Fruit fly (Drosophila melanogaster) whole organism, embryonic: ENCODE data around the gene Rab39.

ENCODE experiments used
- ATbp ChIP-seq: fragments of 200-800 bp; sonication (Bioruptor generic); optimal IDR thresholded peaks from 2 replicates; lab custom pipeline; 2017; ENCODE audit warnings: missing biosample characterization, mild to moderate bottlenecking, missing genetic modification characterization, missing genetic modification reagents
- C15 ChIP-seq: fragments of 200-800 bp; sonication (Bioruptor generic); IDR thresholded peaks from 3 replicates; pipeline ENCODE4 v1.3.6; 2022; ENCODE audit warnings: missing biosample characterization, missing genetic modification characterization
- CG10267 ChIP-seq: fragments of 200-800 bp; sonication (Bioruptor generic); optimal IDR thresholded peaks from 2 replicates; lab custom pipeline; 2018; ENCODE audit warnings: missing biosample characterization, mild to moderate bottlenecking, missing genetic modification characterization, moderate library complexity
- CG12219 ChIP-seq: fragments of 200-800 bp; sonication (Bioruptor generic); optimal IDR thresholded peaks from 3 replicates; lab custom pipeline; 2018; ENCODE audit warnings: missing biosample characterization, mild to moderate bottlenecking, missing genetic modification characterization
- CG13287 ChIP-seq: fragments of 200-800 bp; sonication (Bioruptor generic); IDR thresholded peaks from 2 replicates; pipeline ENCODE4 v1.3.6; 2022; ENCODE audit warnings: missing biosample characterization, missing genetic modification characterization; ENCODE audit not compliant: partially characterized antibody
- CG17359 ChIP-seq: fragments of 200-800 bp; sonication (Bioruptor generic); optimal IDR thresholded peaks from 3 replicates; lab custom pipeline; 2018; ENCODE audit warnings: missing biosample characterization, mild to moderate bottlenecking, missing genetic modification characterization, moderate library complexity
- CG18262 ChIP-seq: fragments of 200-800 bp; optimal IDR thresholded peaks from 3 replicates; lab custom pipeline; 2019; ENCODE audit warnings: missing biosample characterization, mild to moderate bottlenecking, missing genetic modification characterization, moderate library complexity
- CG2875 ChIP-seq: fragments of 200-800 bp; sonication (Bioruptor generic); optimal IDR thresholded peaks from 2 replicates; lab custom pipeline; 2017; ENCODE audit warnings: missing biosample characterization, mild to moderate bottlenecking, missing genetic modification characterization, missing genetic modification reagents
- CG2889 ChIP-seq: fragments of 200-800 bp; sonication (Bioruptor generic); IDR thresholded peaks from 3 replicates; pipeline ENCODE4 v1.3.6; 2022; ENCODE audit warnings: missing biosample characterization, missing genetic modification characterization
- CG31388 ChIP-seq: fragments of 200-800 bp; sonication (Bioruptor generic); optimal IDR thresholded peaks from 2 replicates; lab custom pipeline; 2016; ENCODE audit warnings: missing biosample characterization, missing genetic modification characterization
- CG33557 ChIP-seq: fragments of 200-800 bp; sonication (Bioruptor generic); optimal IDR thresholded peaks from 2 replicates; lab custom pipeline; 2019; ENCODE audit warnings: missing biosample characterization, mild to moderate bottlenecking, missing genetic modification characterization, moderate library complexity
- CG34224 ChIP-seq: fragments of 200-800 bp; sonication (Bioruptor generic); IDR thresholded peaks from 3 replicates; pipeline ENCODE4 v1.3.6; 2022; ENCODE audit warnings: missing biosample characterization, missing genetic modification characterization; ENCODE audit not compliant: partially characterized antibody
- CG34376 ChIP-seq: fragments of 200-800 bp; sonication (Bioruptor generic); optimal IDR thresholded peaks from 2 replicates; lab custom pipeline; 2018; ENCODE audit warnings: missing biosample characterization, mild to moderate bottlenecking, missing genetic modification characterization
- CG3995 ChIP-seq: fragments of 200-800 bp; sonication (Bioruptor generic); optimal IDR thresholded peaks from 3 replicates; lab custom pipeline; 2016; ENCODE audit warnings: missing biosample characterization, missing genetic modification characterization
- CG7786 ChIP-seq: fragments of 200-800 bp; sonication (Bioruptor generic); optimal IDR thresholded peaks from 2 replicates; lab custom pipeline; 2016; ENCODE audit warnings: missing biosample characterization, missing genetic modification characterization
- CG8944 ChIP-seq: fragments of 200-800 bp; sonication (Bioruptor generic); optimal IDR thresholded peaks from 3 replicates; lab custom pipeline; 2016; ENCODE audit warnings: missing biosample characterization, missing genetic modification characterization
- CG9727 ChIP-seq: fragments of 200-800 bp; sonication (Bioruptor generic); optimal IDR thresholded peaks from 3 replicates; lab custom pipeline; 2017; ENCODE audit warnings: missing biosample characterization, mild to moderate bottlenecking, missing genetic modification characterization
- Med ChIP-seq: fragments of 200-800 bp; sonication (Bioruptor generic); peaks from one replicate; lab custom pipeline; 2016; ENCODE audit warnings: missing biosample characterization, missing genetic modification characterization, mild to moderate bottlenecking, inconsistent platforms, moderate library complexity
- Neu2 ChIP-seq: fragments of 200-800 bp; sonication (Bioruptor generic); optimal IDR thresholded peaks from 3 replicates; lab custom pipeline; 2016; ENCODE audit warnings: missing biosample characterization, missing genetic modification characterization, borderline replicate concordance
- Sox102F ChIP-seq: fragments of 200-800 bp; sonication (Bioruptor generic); optimal IDR thresholded peaks from 2 replicates; lab custom pipeline; 2018; ENCODE audit warnings: missing biosample characterization, mild to moderate bottlenecking, missing genetic modification characterization, moderate library complexity
- Sry-β ChIP-seq: fragments of 200-800 bp; sonication (Bioruptor generic); optimal IDR thresholded peaks from 2 replicates; lab custom pipeline; 2018; ENCODE audit warnings: missing biosample characterization, mild to moderate bottlenecking, missing genetic modification characterization, moderate library complexity
- Taf1 ChIP-seq: fragments of 200-800 bp; sonication (Bioruptor generic); IDR thresholded peaks from 2 replicates; pipeline ENCODE4 v1.3.6; 2022; ENCODE audit warnings: missing biosample characterization, missing genetic modification characterization
- bcd ChIP-seq: fragments of 200-800 bp; sonication (Bioruptor generic); optimal IDR thresholded peaks from 2 replicates; lab custom pipeline; 2017; ENCODE audit warnings: missing biosample characterization, mild to moderate bottlenecking, missing genetic modification characterization
- chm ChIP-seq: fragments of 200-800 bp; sonication (Bioruptor generic); IDR thresholded peaks from 2 replicates; pipeline ENCODE4 v1.3.6; 2022; ENCODE audit warnings: missing biosample characterization, missing genetic modification characterization
- corto ChIP-seq: fragments of 200-800 bp; sonication (Bioruptor generic); optimal IDR thresholded peaks from 2 replicates; lab custom pipeline; 2016; ENCODE audit warnings: missing biosample characterization, mild to moderate bottlenecking, missing genetic modification characterization, moderate library complexity
- crp ChIP-seq, 2 experiments: fragments of 200-800 bp; sonication (Bioruptor generic); optimal IDR thresholded peaks; 2 replicates in 1 of 2; 3 replicates in 1 of 2; lab custom pipeline; 2017; ENCODE audit warnings: missing biosample characterization in 2 of 2, missing genetic modification characterization in 2 of 2, mild to moderate bottlenecking in 1 of 2, moderate library complexity in 1 of 2
- cwo ChIP-seq: fragments of 200-800 bp; sonication (Bioruptor generic); optimal IDR thresholded peaks from 3 replicates; lab custom pipeline; 2017; ENCODE audit warnings: missing biosample characterization, missing genetic modification characterization, mild to moderate bottlenecking, moderate library complexity, missing genetic modification reagents
- exex ChIP-seq: fragments of 200-800 bp; sonication (Bioruptor generic); optimal IDR thresholded peaks from 4 replicates; lab custom pipeline; 2018; ENCODE audit warnings: missing biosample characterization, mild to moderate bottlenecking, missing genetic modification characterization, moderate library complexity
- gce ChIP-seq: fragments of 200-800 bp; sonication (Bioruptor generic); IDR thresholded peaks from 3 replicates; pipeline ENCODE4 v1.3.6; 2022; ENCODE audit warnings: missing biosample characterization, missing genetic modification characterization
- grau ChIP-seq: fragments of 200-800 bp; optimal IDR thresholded peaks from 3 replicates; lab custom pipeline; 2019; ENCODE audit warnings: missing biosample characterization, mild to moderate bottlenecking, missing genetic modification characterization, moderate library complexity
- h ChIP-seq: fragments of >200 bp; optimal IDR thresholded peaks from 2 replicates; lab custom pipeline; 2017
- jumu ChIP-seq: fragments of 200-800 bp; sonication (Bioruptor generic); optimal IDR thresholded peaks from 3 replicates; lab custom pipeline; 2016; ENCODE audit warnings: missing biosample characterization, missing genetic modification characterization
- kay ChIP-seq: fragments of 200-800 bp; sonication (Bioruptor generic); optimal IDR thresholded peaks from 2 replicates; lab custom pipeline; 2016; ENCODE audit warnings: missing biosample characterization, missing genetic modification characterization
- maf-S ChIP-seq: fragments of 200-800 bp; sonication (Bioruptor generic); optimal IDR thresholded peaks from 2 replicates; lab custom pipeline; 2016; ENCODE audit warnings: missing biosample characterization, missing genetic modification characterization
- nerfin-1 ChIP-seq: fragments of 200-800 bp; sonication (Bioruptor generic); optimal IDR thresholded peaks from 3 replicates; lab custom pipeline; 2019; ENCODE audit warnings: missing biosample characterization, mild to moderate bottlenecking, missing genetic modification characterization, moderate library complexity
- pan ChIP-seq, 4 experiments: fragments of >200 bp in 3 of 4; fragments of 200-800 bp in 1 of 4; sonication (Bioruptor generic) in 1 of 4; optimal IDR thresholded peaks in 3 of 4; IDR thresholded peaks in 1 of 4; 2 replicates each; pipeline versions ENCODE4 v1.3.6 to Lab custom; 2017 to 2022; ENCODE audit warnings: missing biosample characterization in 2 of 4, missing genetic modification characterization in 2 of 4, mixed read lengths in 1 of 4
- pfk ChIP-seq: fragments of 200-800 bp; sonication (Bioruptor generic); optimal IDR thresholded peaks from 2 replicates; lab custom pipeline; 2018; ENCODE audit warnings: missing biosample characterization, mild to moderate bottlenecking, missing genetic modification characterization, moderate library complexity
- pum ChIP-seq: fragments of 200-800 bp; sonication (Bioruptor generic); optimal IDR thresholded peaks from 2 replicates; lab custom pipeline; 2016; ENCODE audit warnings: missing biosample characterization, missing genetic modification characterization
- repo ChIP-seq: fragments of 200-800 bp; sonication (Bioruptor generic); optimal IDR thresholded peaks from 2 replicates; lab custom pipeline; 2016; ENCODE audit warnings: missing biosample characterization, missing genetic modification characterization
- schlank ChIP-seq: fragments of 200-800 bp; sonication (Bioruptor generic); optimal IDR thresholded peaks from 2 replicates; lab custom pipeline; 2018; ENCODE audit warnings: missing biosample characterization, mild to moderate bottlenecking, missing genetic modification characterization
- sens ChIP-seq: fragments of 200-800 bp; sonication (Bioruptor generic); peaks from one replicate; lab custom pipeline; 2016; ENCODE audit warnings: missing biosample characterization, missing genetic modification characterization
- stc ChIP-seq: fragments of 200-800 bp; sonication (Bioruptor generic); IDR thresholded peaks from 2 replicates; pipeline ENCODE4 v1.3.6; 2022; ENCODE audit warnings: missing biosample characterization, missing genetic modification characterization
- vfl ChIP-seq: fragments of 200-800 bp; sonication (Bioruptor generic); optimal IDR thresholded peaks from 2 replicates; lab custom pipeline; 2016; ENCODE audit warnings: missing biosample characterization, missing genetic modification characterization
- vvl ChIP-seq: fragments of 200-800 bp; sonication (Bioruptor generic); IDR thresholded peaks from 2 replicates; pipeline ENCODE4 v1.3.6; 2022; ENCODE audit warnings: missing biosample characterization, missing genetic modification characterization
- z ChIP-seq: fragments of 200-800 bp; sonication (Bioruptor generic); IDR thresholded peaks from 3 replicates; pipeline ENCODE4 v1.3.6; 2022; ENCODE audit warnings: missing biosample characterization, missing genetic modification characterization

Rab39 gene

dm6 chrX:7695391-7696053, 39.2 kb upstream of the Rab39 start (continued):
- no peak for TF ChIP-seq pan (optimal IDR thresholded peaks at IDR 0.05; lab: Kevin White, UChicago)
- TF ChIP-seq pan (GFP tag; optimal IDR thresholded peaks at IDR 0.05 in 1 of 2, IDR thresholded peaks at IDR 0.05 in 1 of 2): no peak
- no peak for TF ChIP-seq repo
- no peak for TF ChIP-seq CG13287 (GFP tag; lab: Robert Waterston, UW)
- TF ChIP-seq Neu2 (GFP tag; lab: Kevin White, UChicago): no peak
- no peak for TF ChIP-seq CG34224 (GFP tag; lab: Robert Waterston, UW)
- TF ChIP-seq C15 (GFP tag; lab: Robert Waterston, UW): no peak
- TF ChIP-seq CG9727 (GFP tag; lab: Kevin White, UChicago): peak; percentile 0
- no peak for TF ChIP-seq CG2875
- peak; percentile 22 for TF ChIP-seq cwo (GFP tag; lab: Kevin White, UChicago)
- no peak for TF ChIP-seq CG2889 (GFP tag; lab: Robert Waterston, UW)
- TF ChIP-seq Sry-β (GFP tag; lab: Kevin White, UChicago): no peak
- no peak for TF ChIP-seq CG18262 (tag; lab: Kevin White, UChicago)
- no peak for TF ChIP-seq bcd (GFP tag; lab: Kevin White, UChicago)
- TF ChIP-seq exex (tag; lab: Kevin White, UChicago): peak; percentile 42
- no peak for TF ChIP-seq schlank (tag; lab: Kevin White, UChicago)
- no peak for TF ChIP-seq chm (GFP tag; lab: Robert Waterston, UW)
- peak; percentile 55 for TF ChIP-seq grau (tag; lab: Kevin White, UChicago)
- TF ChIP-seq nerfin-1 (tag; lab: Kevin White, UChicago): no peak
- no peak for TF ChIP-seq gce (GFP tag; lab: Robert Waterston, UW)
- no peak for TF ChIP-seq maf-S
- TF ChIP-seq CG17359: no peak
- peak; percentile 18 for TF ChIP-seq Med (GFP tag; lab: Kevin White, UChicago)
- no peak for TF ChIP-seq ATbp
- no peak for TF ChIP-seq CG34376 (GFP tag; lab: Kevin White, UChicago)

dm6 chrX:7696165-7696564, 38.6 kb upstream of the Rab39 start:
- no peak for TF ChIP-seq CG12219 (GFP tag; lab: Kevin White, UChicago)
- TF ChIP-seq CG31388 (GFP tag; lab: Kevin White, UChicago): no peak
- peak; percentile 51 for TF ChIP-seq sens

- peak; percentile 83 for TF ChIP-seq stc (GFP tag; lab: Robert Waterston, UW)
- TF ChIP-seq Sox102F (GFP tag; lab: Kevin White, UChicago): peak; percentile 86
- TF ChIP-seq pfk (GFP tag; lab: Kevin White, UChicago): peak; percentile 23
- TF ChIP-seq vvl: peak; percentile 93
- peak; percentile 86 for TF ChIP-seq CG7786
- TF ChIP-seq Taf1: peak; percentile 94
- peak; percentile 73 for TF ChIP-seq jumu (GFP tag; lab: Kevin White, UChicago)
- no peak for TF ChIP-seq h (lab: Kevin White, UChicago)
- peak; percentile 74 for TF ChIP-seq CG8944 (GFP tag; lab: Kevin White, UChicago)
- peak; percentile 67 for TF ChIP-seq CG3995 (GFP tag; lab: Kevin White, UChicago)
- TF ChIP-seq pum (GFP tag; lab: Kevin White, UChicago): peak; percentile 74
- peak; percentile 88 for TF ChIP-seq vfl
- peak; percentile 43 for TF ChIP-seq CG33557
- peak; percentile 40; the same call in 1 of the 3 replicates for TF ChIP-seq z
- TF ChIP-seq kay: peak; percentile 79
- TF ChIP-seq crp (GFP tag; optimal IDR thresholded peaks at IDR 0.05; lab: Kevin White, UChicago): peak in 1 of 2 experiments; percentile 49
- TF ChIP-seq corto: peak; percentile 76
- TF ChIP-seq CG10267 (tag; lab: Kevin White, UChicago): peak; percentile 77
Measured at dm6 chrX:7696711-7697654, 37.7 kb upstream of the Rab39 start.
